Worm (Caenorhabditis elegans): Measurements from ENCODE around the gene ttr-28.
A peak's percentile ranks its signal among the peaks of the same experiment; 100 is the strongest.

Gene ttr-28

DNA sequence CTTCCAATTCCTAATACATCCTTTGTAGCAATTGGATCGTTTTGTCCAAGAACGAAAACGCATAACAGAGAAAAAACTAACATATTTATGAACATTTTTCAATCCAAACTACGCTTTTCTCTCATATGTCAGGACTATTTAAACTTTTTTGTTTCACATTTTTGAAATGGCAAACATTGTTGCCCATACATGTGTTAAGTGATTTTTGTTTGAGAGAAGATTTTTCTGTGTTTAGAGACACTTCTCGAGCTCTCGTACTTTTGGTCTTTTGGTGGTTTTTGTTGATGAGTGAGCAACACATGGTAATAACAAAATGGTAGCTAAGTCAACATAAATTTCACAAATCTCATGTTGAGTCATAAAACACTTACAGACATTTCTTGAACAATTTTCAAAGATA lies at the start of gene ttr-28:
TSS of gene ttr-28 (minus strand) at position 101 of the 400 bp plus-strand sequence.
- TF ChIP-seq mdl-1 (tag; optimal IDR thresholded peaks at IDR 0.05) (no peak), lin-11 (tag; optimal IDR thresholded peaks at IDR 0.05) (no peak), ZK546.5 (tag; optimal IDR thresholded peaks at IDR 0.05) (no peak), gmeb-1 (tag; optimal IDR thresholded peaks at IDR 0.05) (no peak), blmp-1 (tag; optimal IDR thresholded peaks at IDR 0.05; ENCODE audit: insufficient read depth) (no peak), sem-4 (tag; optimal IDR thresholded peaks at IDR 0.05) (no peak), unc-55 (GFP tag; optimal IDR thresholded peaks at IDR 0.05) (no peak)

DNA sequence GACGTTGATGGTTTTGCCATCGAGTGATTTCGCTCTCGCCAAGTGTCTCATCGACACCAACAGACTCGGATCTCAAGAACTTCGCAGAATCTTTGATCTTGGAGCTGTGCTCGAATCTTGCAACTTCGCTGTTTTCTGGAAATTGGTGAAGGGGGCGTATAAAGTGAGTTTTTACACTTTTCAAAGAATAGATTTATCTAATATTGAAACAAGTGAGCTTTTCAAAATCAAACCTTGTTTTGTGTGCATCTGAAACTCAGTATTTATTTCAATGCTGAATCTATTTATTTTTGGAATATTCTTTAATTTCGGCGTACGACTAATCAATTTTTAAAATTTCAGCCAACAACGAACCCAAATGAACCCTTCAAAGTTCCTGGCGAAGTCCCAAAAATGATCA lies 49.3 kb upstream of the ttr-28 start:
- TF ChIP-seq egl-27 (tag; optimal IDR thresholded peaks at IDR 0.05) (no peak), zag-1 (tag; optimal IDR thresholded peaks at IDR 0.05) (no peak), nhr-77 (tag; optimal IDR thresholded peaks at IDR 0.05) (no peak), aly-2 (tag; optimal IDR thresholded peaks at IDR 0.05) (no peak), ama-1 (optimal IDR thresholded peaks at IDR 0.05) (no peak), nhr-237 (tag; optimal IDR thresholded peaks at IDR 0.05) (no peak), sma-3 (GFP tag; optimal IDR thresholded peaks at IDR 0.05) (no peak), snpc-4 (tag; optimal IDR thresholded peaks at IDR 0.05) (no peak), ztf-4 (tag; optimal IDR thresholded peaks at IDR 0.05) (no peak), nhr-10 (tag; optimal IDR thresholded peaks at IDR 0.05) (no peak), fos-1 (tag; optimal IDR thresholded peaks at IDR 0.05) (no peak)

DNA sequence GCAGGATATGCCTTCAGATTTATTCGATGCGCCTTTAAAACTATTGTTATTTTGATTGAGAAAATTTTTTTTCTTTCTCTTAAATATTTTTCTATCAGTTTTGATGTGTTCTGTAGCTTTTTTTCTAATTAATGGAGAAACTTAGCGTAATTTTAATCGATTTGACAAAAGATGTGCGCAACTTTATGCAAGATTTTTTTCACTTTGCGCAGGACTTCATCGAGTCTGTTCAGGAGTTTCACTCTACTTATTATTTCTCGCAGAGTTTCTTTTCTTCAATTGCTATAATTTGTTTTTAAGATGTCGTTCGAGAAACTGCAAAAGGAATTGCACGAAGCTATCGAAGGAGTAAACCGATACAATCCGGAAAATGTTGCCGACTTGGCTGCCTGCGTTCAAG lies 48.7 kb upstream of the ttr-28 start, which contains the start of gene eif-3.K:
TSS of gene eif-3.K (plus strand) at position 301 of the 400 bp plus-strand sequence.
- TF ChIP-seq nhr-10 (tag; optimal IDR thresholded peaks at IDR 0.05) (no peak), unc-55 (GFP tag; optimal IDR thresholded peaks at IDR 0.05) (no peak), lin-13 (GFP tag; optimal IDR thresholded peaks at IDR 0.05) (no peak), nhr-21 (tag; optimal IDR thresholded peaks at IDR 0.05) (no peak), elt-3 (tag; optimal IDR thresholded peaks at IDR 0.05) (no peak), ceh-16 (tag; optimal IDR thresholded peaks at IDR 0.05) (no peak), R02D3.7 (tag; optimal IDR thresholded peaks at IDR 0.05) (no peak), Y55F3AM.14 (GFP tag; optimal IDR thresholded peaks at IDR 0.05) (no peak), C34F6.9 (tag; optimal IDR thresholded peaks at IDR 0.05) (no peak), ama-1 (optimal IDR thresholded peaks at IDR 0.05) (no peak), zag-1 (tag; optimal IDR thresholded peaks at IDR 0.05) (no peak), ztf-1 (GFP tag; conservative IDR thresholded peaks at IDR 0.05) (no peak)

DNA sequence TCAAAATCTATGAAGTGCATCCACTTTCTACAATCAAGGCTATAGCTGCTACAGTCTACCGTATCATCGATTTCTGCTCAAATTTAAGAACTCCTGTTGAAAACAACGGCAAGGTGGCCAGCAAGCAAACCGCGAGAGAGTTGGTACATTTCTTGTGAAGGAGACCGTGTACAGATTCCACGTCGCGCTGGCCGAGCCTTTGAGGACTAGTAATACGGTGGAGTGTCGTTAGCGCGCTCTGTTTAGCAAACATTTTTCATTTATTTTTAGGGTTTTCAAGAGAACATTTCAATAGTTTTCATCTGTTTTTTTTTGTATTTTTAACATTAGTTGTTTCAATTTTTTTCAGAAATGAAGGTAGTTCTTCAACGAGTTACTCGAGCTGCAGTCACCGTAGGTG lies 47.3 kb upstream of the ttr-28 start, which contains the start of gene pqn-68:
TSS of gene pqn-68 (plus strand) at position 350 of the 400 bp plus-strand sequence.
- TF ChIP-seq crh-2 (tag; optimal IDR thresholded peaks at IDR 0.05) (peak; percentile 71), C34F6.9 (tag; optimal IDR thresholded peaks at IDR 0.05) (peak; percentile 4), gmeb-1 (tag; optimal IDR thresholded peaks at IDR 0.05) (peak; percentile 23), nhr-25 (tag; optimal IDR thresholded peaks at IDR 0.05) (no peak), lsy-2 (tag; optimal IDR thresholded peaks at IDR 0.05) (peak in 1 of 2 experiments; percentile 43), nhr-129 (tag; optimal IDR thresholded peaks at IDR 0.05) (peak; percentile 40), ceh-82 (tag; optimal IDR thresholded peaks at IDR 0.05) (no peak), sma-3 (GFP tag; optimal IDR thresholded peaks at IDR 0.05) (no peak), nhr-6 (tag; optimal IDR thresholded peaks at IDR 0.05) (no peak), alr-1 (tag; optimal IDR thresholded peaks at IDR 0.05) (no peak), unc-55 (GFP tag; optimal IDR thresholded peaks at IDR 0.05) (peak; percentile 49), lin-39 (tag; optimal IDR thresholded peaks at IDR 0.05) (no peak)

DNA sequence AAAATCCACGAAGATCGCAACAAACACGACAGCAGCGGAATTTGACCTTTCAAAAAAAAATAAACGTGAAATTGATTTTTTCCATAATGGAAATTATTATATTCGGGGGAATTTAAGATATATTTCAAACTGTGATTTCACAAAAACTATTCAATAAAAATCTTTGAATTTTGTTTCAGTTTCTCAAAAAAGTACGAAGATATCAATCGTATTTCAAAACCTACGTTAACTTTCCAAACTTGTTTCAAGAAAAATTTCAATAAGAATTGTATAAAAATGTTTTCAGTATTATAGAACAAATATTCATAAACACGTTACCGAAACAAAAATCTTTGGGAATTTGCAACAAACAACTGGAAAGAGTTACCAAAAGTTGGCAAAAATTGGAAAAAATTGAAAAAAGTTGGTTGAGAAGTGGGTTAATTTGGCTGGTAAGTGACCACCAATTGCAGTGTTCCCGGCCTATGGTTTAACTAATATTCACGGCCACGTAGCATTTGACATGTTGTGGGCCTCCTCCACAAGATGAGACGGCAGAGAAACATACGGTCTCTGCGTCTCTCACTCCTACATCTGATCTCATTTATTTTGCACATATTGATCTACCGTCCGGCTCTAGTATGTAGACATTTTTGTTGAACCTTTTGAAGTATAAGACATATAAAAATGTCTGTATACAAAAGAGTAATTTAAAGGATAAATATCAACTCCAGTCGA lies 46.0 kb upstream of the ttr-28 start, which contains the start of the genes T16G1.9 and T16G1.18:
TSS of gene T16G1.9 (minus strand) at position 51 of the 717 bp plus-strand sequence.
TSS of gene T16G1.18 (plus strand) at position 493 of the 717 bp plus-strand sequence.
- TF ChIP-seq unc-39 (tag; optimal IDR thresholded peaks at IDR 0.05), result no peak
- peak; percentile 28 for TF ChIP-seq snpc-4 (tag; optimal IDR thresholded peaks at IDR 0.05)
- no peak for TF ChIP-seq Y55F3AM.14 (GFP tag; optimal IDR thresholded peaks at IDR 0.05)
- TF ChIP-seq ZK546.5 (tag; optimal IDR thresholded peaks at IDR 0.05), result no peak
- no peak for TF ChIP-seq sem-4 (tag; optimal IDR thresholded peaks at IDR 0.05)
- TF ChIP-seq nhr-10 (tag; optimal IDR thresholded peaks at IDR 0.05), result no peak
- peak; percentile 48 for TF ChIP-seq nhr-129 (tag; optimal IDR thresholded peaks at IDR 0.05)
- TF ChIP-seq lin-13 (GFP tag; optimal IDR thresholded peaks at IDR 0.05), result peak; percentile 9
- no peak for TF ChIP-seq nhr-6 (tag; optimal IDR thresholded peaks at IDR 0.05)
- no peak for TF ChIP-seq nhr-25 (tag; optimal IDR thresholded peaks at IDR 0.05)
- TF ChIP-seq dmd-4 (tag; optimal IDR thresholded peaks at IDR 0.05), result no peak
- TF ChIP-seq F13H6.1 (tag; optimal IDR thresholded peaks at IDR 0.05), result peak; percentile 46
- no peak for TF ChIP-seq alr-1 (tag; optimal IDR thresholded peaks at IDR 0.05)
- no peak for TF ChIP-seq zag-1 (tag; optimal IDR thresholded peaks at IDR 0.05)
- TF ChIP-seq crh-2 (tag; optimal IDR thresholded peaks at IDR 0.05), result peak; percentile 90
- no peak for TF ChIP-seq skn-1 (tag; optimal IDR thresholded peaks at IDR 0.05)
- no peak for TF ChIP-seq lin-11 (tag; optimal IDR thresholded peaks at IDR 0.05)
- no peak for TF ChIP-seq mbf-1 (tag; optimal IDR thresholded peaks at IDR 0.05)
- no peak for TF ChIP-seq blmp-1 (tag; optimal IDR thresholded peaks at IDR 0.05; ENCODE audit: insufficient read depth)
- TF ChIP-seq nhr-237 (tag; optimal IDR thresholded peaks at IDR 0.05), result no peak
- no peak for TF ChIP-seq aly-2 (tag; optimal IDR thresholded peaks at IDR 0.05)
- TF ChIP-seq nhr-77 (tag; optimal IDR thresholded peaks at IDR 0.05), result no peak
- TF ChIP-seq peb-1 (tag; optimal IDR thresholded peaks at IDR 0.05), result no peak
- no peak for TF ChIP-seq elt-1 (tag; optimal IDR thresholded peaks at IDR 0.05)
- TF ChIP-seq nhr-12 (tag; optimal IDR thresholded peaks at IDR 0.05), result no peak
- TF ChIP-seq mab-5 (tag; optimal IDR thresholded peaks at IDR 0.05), result no peak
- TF ChIP-seq gmeb-1 (tag; optimal IDR thresholded peaks at IDR 0.05), result peak; percentile 34

Measured in whole organism, L2 larva.